ENCODE assay signal across 1 fruit fly cellular context in genomic region chr3L:4531941-4532478, dm6.
TF ChIP-seq lines count a peak whose summit lies in the region.

Gene Tie, minus strand, starts transcription at chr3L:4532145.

TF ChIP-seq in whole organism, embryonic, 481 proteins besides CTCF, POLR2A, EP300 and RAD21 (continued from another document):
- TF ChIP-seq CG18011 (GFP tag; optimal IDR thresholded peaks at IDR 0.05; lab: Kevin White, UChicago) (no peak), CG2875 (GFP tag; optimal IDR thresholded peaks at IDR 0.05; lab: Kevin White, UChicago) (no peak), Sox100B (GFP tag; optimal IDR thresholded peaks at IDR 0.05; lab: Kevin White, UChicago) (no peak), phol (tag; optimal IDR thresholded peaks at IDR 0.05; lab: Kevin White, UChicago) (no peak), Drgx (GFP tag; IDR thresholded peaks at IDR 0.05; lab: Robert Waterston, UW) (no peak), CG42726 (GFP tag; IDR thresholded peaks at IDR 0.05; lab: Robert Waterston, UW; ENCODE audit: partially characterized antibody) (0 out of 2 replicates have a peak, but pooled peaks have one; percentile 41), Doc3 (GFP tag; IDR thresholded peaks at IDR 0.05; lab: Robert Waterston, UW; ENCODE audit: partially characterized antibody) (0 out of 3 replicates have a peak, but pooled peaks have one; percentile 10), Sry-δ (GFP tag; optimal IDR thresholded peaks at IDR 0.05; lab: Kevin White, UChicago) (no peak), CG32767 (GFP tag; IDR thresholded peaks at IDR 0.05; lab: Robert Waterston, UW) (no peak), sr (GFP tag; IDR thresholded peaks at IDR 0.05; lab: Robert Waterston, UW) (peak; percentile 96), Myb (GFP tag; optimal IDR thresholded peaks at IDR 0.05; lab: Kevin White, UChicago) (peak; percentile 72), D19B (GFP tag; optimal IDR thresholded peaks at IDR 0.05; lab: Kevin White, UChicago) (no peak), unpg (GFP tag; optimal IDR thresholded peaks at IDR 0.05; lab: Kevin White, UChicago) (no peak), CG30431 (GFP tag; optimal IDR thresholded peaks at IDR 0.05; lab: Kevin White, UChicago) (no peak), eyg (GFP tag; optimal IDR thresholded peaks at IDR 0.05; lab: Kevin White, UChicago) (no peak), Bgb (GFP tag; IDR thresholded peaks at IDR 0.05; lab: Robert Waterston, UW; ENCODE audit: partially characterized antibody) (peak; percentile 27; the same call in 1 of the 2 replicates), otp (GFP tag; IDR thresholded peaks at IDR 0.05; lab: Robert Waterston, UW) (no peak), CG9797 (GFP tag; optimal IDR thresholded peaks at IDR 0.05; lab: Kevin White, UChicago) (no peak), CG18764 (GFP tag; optimal IDR thresholded peaks at IDR 0.05; lab: Kevin White, UChicago) (no peak), amos (GFP tag; IDR thresholded peaks at IDR 0.05; lab: Robert Waterston, UW; ENCODE audit: partially characterized antibody) (peak; percentile 39; the same call in 1 of the 2 replicates), sob (GFP tag; IDR thresholded peaks at IDR 0.05; lab: Robert Waterston, UW) (peak; percentile 33; the same call in 1 of the 2 replicates), CG31365 (tag; optimal IDR thresholded peaks at IDR 0.05; lab: Kevin White, UChicago) (no peak), ci (GFP tag; IDR thresholded peaks at IDR 0.05; lab: Robert Waterston, UW) (0 out of 3 replicates have a peak, but pooled peaks have one; percentile 38), CG10462 (GFP tag; optimal IDR thresholded peaks at IDR 0.05; lab: Kevin White, UChicago) (no peak), CG15514 (GFP tag; optimal IDR thresholded peaks at IDR 0.05; lab: Kevin White, UChicago) (peak; percentile 35), klu (GFP tag; IDR thresholded peaks at IDR 0.05; lab: Robert Waterston, UW) (peak; percentile 62), CG13894 (tag; optimal IDR thresholded peaks at IDR 0.05; lab: Kevin White, UChicago) (peak; percentile 12), bbx (GFP tag; IDR thresholded peaks at IDR 0.05; lab: Robert Waterston, UW; ENCODE audit: partially characterized antibody) (peak; percentile 43; the same call in 1 of the 2 replicates), al (GFP tag; IDR thresholded peaks at IDR 0.05; lab: Robert Waterston, UW) (no peak), CG9609 (GFP tag; optimal IDR thresholded peaks at IDR 0.05; lab: Kevin White, UChicago) (no peak), Fer1 (GFP tag; optimal IDR thresholded peaks at IDR 0.05; lab: Kevin White, UChicago) (no peak), caup (GFP tag; optimal IDR thresholded peaks at IDR 0.05; lab: Kevin White, UChicago; ENCODE audit: severe bottlenecking) (peak; percentile 2), jigr1 (GFP tag; IDR thresholded peaks at IDR 0.05; lab: Robert Waterston, UW) (no peak), CG10209 (GFP tag; optimal IDR thresholded peaks at IDR 0.05; lab: Kevin White, UChicago) (no peak), seq (GFP tag; IDR thresholded peaks at IDR 0.05; lab: Robert Waterston, UW) (no peak), ems (GFP tag; optimal IDR thresholded peaks at IDR 0.05; lab: Kevin White, UChicago) (no peak), chif (GFP tag; optimal IDR thresholded peaks at IDR 0.05; lab: Kevin White, UChicago) (no peak), CG3847 (GFP tag; IDR thresholded peaks at IDR 0.05; lab: Robert Waterston, UW) (0 out of 2 replicates have a peak, but pooled peaks have one; percentile 27), Deaf1 (tag; optimal IDR thresholded peaks at IDR 0.05; lab: Kevin White, UChicago) (peak; percentile 37), Mes4 (GFP tag; optimal IDR thresholded peaks at IDR 0.05; lab: Kevin White, UChicago) (no peak), CG6272 (GFP tag; IDR thresholded peaks at IDR 0.05; lab: Robert Waterston, UW) (no peak), Jarid2 (GFP tag; optimal IDR thresholded peaks at IDR 0.05; lab: Kevin White, UChicago) (peak; percentile 83), CG11696 (GFP tag; IDR thresholded peaks at IDR 0.05; lab: Robert Waterston, UW) (no peak), CG5180 (GFP tag; optimal IDR thresholded peaks at IDR 0.05; lab: Kevin White, UChicago) (peak; percentile 48), tio (GFP tag; optimal IDR thresholded peaks at IDR 0.05; lab: Kevin White, UChicago) (no peak), z (GFP tag; IDR thresholded peaks at IDR 0.05; lab: Robert Waterston, UW) (peak; percentile 59; the same call in 2 of the 3 replicates), HLHmδ (GFP tag; optimal IDR thresholded peaks at IDR 0.05; lab: Kevin White, UChicago) (no peak), Opbp (GFP tag; IDR thresholded peaks at IDR 0.05; lab: Robert Waterston, UW; ENCODE audit: partially characterized antibody) (no peak), pan (optimal IDR thresholded peaks at IDR 0.05; lab: Kevin White, UChicago) (no peak), pan (GFP tag; optimal IDR thresholded peaks at IDR 0.05 in 1 of 2, IDR thresholded peaks at IDR 0.05 in 1 of 2) (peak in 1 of 2 experiments; percentile 29), CG1832 (GFP tag; optimal IDR thresholded peaks at IDR 0.05; lab: Kevin White, UChicago) (peak; percentile 57), Bteb2 (GFP tag; optimal IDR thresholded peaks at IDR 0.05; lab: Kevin White, UChicago) (no peak), CG32532 (GFP tag; IDR thresholded peaks at IDR 0.05; lab: Robert Waterston, UW) (peak; percentile 49; the same call in 1 of the 2 replicates), dati (GFP tag; IDR thresholded peaks at IDR 0.05; lab: Robert Waterston, UW) (no peak), CG16813 (GFP tag; IDR thresholded peaks at IDR 0.05; lab: Robert Waterston, UW; ENCODE audit: partially characterized antibody) (no peak), hkb (optimal IDR thresholded peaks at IDR 0.05; lab: Kevin White, UChicago) (no peak), hkb (GFP tag; IDR thresholded peaks at IDR 0.05; lab: Robert Waterston, UW) (peak; percentile 19; the same call in 1 of the 2 replicates), ftz-f1 (GFP tag; optimal IDR thresholded peaks at IDR 0.05; lab: Kevin White, UChicago) (peak; percentile 21), Blimp-1 (GFP tag; optimal IDR thresholded peaks at IDR 0.05; lab: Kevin White, UChicago) (no peak), CG1602 (GFP tag; optimal IDR thresholded peaks at IDR 0.05; lab: Kevin White, UChicago) (no peak), nom (GFP tag; optimal IDR thresholded peaks at IDR 0.05; lab: Kevin White, UChicago) (peak; percentile 32), CG10321 (GFP tag; IDR thresholded peaks at IDR 0.05; lab: Robert Waterston, UW) (no peak), MBD-R2 (GFP tag; IDR thresholded peaks at IDR 0.05; lab: Robert Waterston, UW) (no peak), Gsc (GFP tag; IDR thresholded peaks at IDR 0.05; lab: Robert Waterston, UW) (no peak), Hand (GFP tag; optimal IDR thresholded peaks at IDR 0.05; lab: Kevin White, UChicago) (no peak), lab (GFP tag; optimal IDR thresholded peaks at IDR 0.05; lab: Kevin White, UChicago) (no peak), lola (GFP tag; optimal IDR thresholded peaks at IDR 0.05; lab: Kevin White, UChicago) (no peak), crol (GFP tag; IDR thresholded peaks at IDR 0.05; lab: Robert Waterston, UW) (peak; percentile 72), CG34422 (GFP tag; IDR thresholded peaks at IDR 0.05; lab: Robert Waterston, UW) (peak; percentile 29; the same call in 1 of the 3 replicates), CG10565 (GFP tag; optimal IDR thresholded peaks at IDR 0.05; lab: Kevin White, UChicago) (no peak), sqz (GFP tag; optimal IDR thresholded peaks at IDR 0.05; lab: Kevin White, UChicago) (peak; percentile 25), dmrt11E (tag; optimal IDR thresholded peaks at IDR 0.05; lab: Kevin White, UChicago) (no peak), Ets65A (GFP tag; lab: Kevin White, UChicago) (no peak), br (optimal IDR thresholded peaks at IDR 0.05; lab: Kevin White, UChicago) (no peak), CG7745 (tag; optimal IDR thresholded peaks at IDR 0.05; lab: Kevin White, UChicago) (no peak), YL-1 (GFP tag; optimal IDR thresholded peaks at IDR 0.05; lab: Kevin White, UChicago) (no peak), Rfx (GFP tag; IDR thresholded peaks at IDR 0.05; lab: Robert Waterston, UW) (peak; percentile 12; the same call in 1 of the 2 replicates), NFAT (GFP tag; IDR thresholded peaks at IDR 0.05; lab: Robert Waterston, UW) (0 out of 2 replicates have a peak, but pooled peaks have one; percentile 20), vvl (GFP tag; IDR thresholded peaks at IDR 0.05; lab: Robert Waterston, UW) (peak; percentile 18; the same call in 1 of the 2 replicates), grau (tag; optimal IDR thresholded peaks at IDR 0.05; lab: Kevin White, UChicago) (no peak), Elba2 (GFP tag; optimal IDR thresholded peaks at IDR 0.05; lab: Kevin White, UChicago) (no peak), CG10147 (GFP tag; optimal IDR thresholded peaks at IDR 0.05; lab: Kevin White, UChicago) (no peak), tap (tag; optimal IDR thresholded peaks at IDR 0.05; lab: Kevin White, UChicago) (no peak), h (optimal IDR thresholded peaks at IDR 0.05; lab: Kevin White, UChicago) (no peak), CG1647 (GFP tag; optimal IDR thresholded peaks at IDR 0.05; lab: Kevin White, UChicago) (no peak), Adf1 (GFP tag; IDR thresholded peaks at IDR 0.05; lab: Robert Waterston, UW) (0 out of 2 replicates have a peak, but pooled peaks have one; percentile 20), CG14667 (GFP tag; IDR thresholded peaks at IDR 0.05; lab: Robert Waterston, UW) (no peak), chinmo (GFP tag; IDR thresholded peaks at IDR 0.05; lab: Robert Waterston, UW; ENCODE audit: partially characterized antibody) (peak; percentile 95; the same call in 3 of the 4 replicates), Hsf (GFP tag; optimal IDR thresholded peaks at IDR 0.05; lab: Kevin White, UChicago) (no peak), CG7963 (GFP tag; IDR thresholded peaks at IDR 0.05; lab: Robert Waterston, UW; ENCODE audit: partially characterized antibody) (no peak), CG8290 (GFP tag; optimal IDR thresholded peaks at IDR 0.05; lab: Kevin White, UChicago) (no peak), CG8290 (tag; optimal IDR thresholded peaks at IDR 0.05; lab: Kevin White, UChicago) (peak in 1 of 2 experiments; percentile 23), Pdp1 (GFP tag; optimal IDR thresholded peaks at IDR 0.05; lab: Kevin White, UChicago) (no peak), Atf-2 (GFP tag; optimal IDR thresholded peaks at IDR 0.05; lab: Kevin White, UChicago) (no peak), CG11504 (tag; optimal IDR thresholded peaks at IDR 0.05; lab: Kevin White, UChicago) (no peak), CG6683 (GFP tag; optimal IDR thresholded peaks at IDR 0.05; lab: Kevin White, UChicago) (no peak), CG10654 (GFP tag; optimal IDR thresholded peaks at IDR 0.05; lab: Kevin White, UChicago) (no peak), unc-4 (GFP tag; IDR thresholded peaks at IDR 0.05; lab: Robert Waterston, UW; ENCODE audit: partially characterized antibody) (0 out of 2 replicates have a peak, but pooled peaks have one; percentile 14), Nf-YA (GFP tag; IDR thresholded peaks at IDR 0.05; lab: Robert Waterston, UW) (no peak), fd102C (GFP tag; optimal IDR thresholded peaks at IDR 0.05; lab: Kevin White, UChicago) (no peak), ewg (GFP tag; optimal IDR thresholded peaks at IDR 0.05; lab: Kevin White, UChicago) (peak; percentile 68), BtbVII (GFP tag; optimal IDR thresholded peaks at IDR 0.05; lab: Kevin White, UChicago) (no peak), CG7357 (GFP tag; IDR thresholded peaks at IDR 0.05; lab: Robert Waterston, UW) (no peak), CG13287 (GFP tag; IDR thresholded peaks at IDR 0.05; lab: Robert Waterston, UW; ENCODE audit: partially characterized antibody) (peak; percentile 53; the same call in 1 of the 2 replicates), knrl (GFP tag; IDR thresholded peaks at IDR 0.05; lab: Robert Waterston, UW; ENCODE audit: partially characterized antibody) (no peak), CG2116 (GFP tag; optimal IDR thresholded peaks at IDR 0.05; lab: Kevin White, UChicago) (no peak), CG6175 (GFP tag; IDR thresholded peaks at IDR 0.05; lab: Robert Waterston, UW) (no peak), Nf-YC (tag; optimal IDR thresholded peaks at IDR 0.05; lab: Kevin White, UChicago) (no peak), croc (GFP tag; conservative IDR thresholded peaks at IDR 0.05; lab: Robert Waterston, UW) (no peak), E2f2 (GFP tag; IDR thresholded peaks at IDR 0.05; lab: Robert Waterston, UW) (no peak), chn (GFP tag; optimal IDR thresholded peaks at IDR 0.05; lab: Kevin White, UChicago) (peak; percentile 35), run (tag; optimal IDR thresholded peaks at IDR 0.05; lab: Kevin White, UChicago) (no peak), tup (GFP tag; optimal IDR thresholded peaks at IDR 0.05; lab: Kevin White, UChicago) (no peak)
